Fruit fly (Drosophila melanogaster): ENCODE results near the gene Pdhb.

dm6 chr3R:29082034-29082433 is 30.8 kb upstream of the Pdhb start:
- TF ChIP-seq psq (optimal IDR thresholded peaks at IDR 0.05), result no peak
- TF ChIP-seq EcR (GFP tag; optimal IDR thresholded peaks at IDR 0.05), result no peak
- no peak for TF ChIP-seq pan (optimal IDR thresholded peaks at IDR 0.05)
- no peak for TF ChIP-seq usp (GFP tag; optimal IDR thresholded peaks at IDR 0.05)
- TF ChIP-seq CG8478 (optimal IDR thresholded peaks at IDR 0.05), result no peak
